Fruit fly (Drosophila melanogaster) whole organism, embryonic: ENCODE measurements around the gene CCDC53.
A peak's percentile ranks its signal among the peaks of the same experiment; 100 is the strongest.

ENCODE experiments used
- Adf1 ChIP-seq: fragments of 200-800 bp; sonication (Bioruptor generic); IDR thresholded peaks from 2 replicates; pipeline ENCODE4 v1.3.6; 2022; ENCODE audit warnings: missing biosample characterization, missing genetic modification characterization
- B-H1 ChIP-seq: fragments of 200-800 bp; sonication (Bioruptor generic); IDR thresholded peaks from 3 replicates; pipeline ENCODE4 v1.3.6; 2022; ENCODE audit warnings: missing biosample characterization, missing genetic modification characterization
- CG11085 ChIP-seq: fragments of 200-800 bp; sonication (Bioruptor generic); IDR thresholded peaks from 2 replicates; pipeline ENCODE4 v1.3.6; 2022; ENCODE audit warnings: missing biosample characterization, missing genetic modification characterization
- CG11456 ChIP-seq: fragments of 200-800 bp; sonication (Bioruptor generic); IDR thresholded peaks from 3 replicates; pipeline ENCODE4 v1.3.6; 2022; ENCODE audit warnings: missing biosample characterization, missing genetic modification characterization
- CG12391 ChIP-seq: fragments of 200-800 bp; sonication (Bioruptor generic); optimal IDR thresholded peaks from 3 replicates; lab custom pipeline; 2018; ENCODE audit warnings: missing biosample characterization, mild to moderate bottlenecking, missing genetic modification characterization, moderate library complexity
- CG14441 ChIP-seq: fragments of 200-800 bp; sonication (Bioruptor generic); IDR thresholded peaks from 2 replicates; pipeline ENCODE4 v1.3.6; 2022; ENCODE audit warnings: missing biosample characterization, missing genetic modification characterization
- CG1602 ChIP-seq: fragments of 200-800 bp; sonication (Bioruptor generic); optimal IDR thresholded peaks from 3 replicates; lab custom pipeline; 2016; ENCODE audit warnings: missing biosample characterization, missing genetic modification characterization
- CG18476 ChIP-seq: fragments of 200-800 bp; sonication (Bioruptor generic); optimal IDR thresholded peaks from 2 replicates; lab custom pipeline; 2016; ENCODE audit warnings: missing biosample characterization, mild to moderate bottlenecking, missing genetic modification characterization
- CG18599 ChIP-seq: fragments of 200-800 bp; sonication (Bioruptor generic); optimal IDR thresholded peaks from 3 replicates; lab custom pipeline; 2017; ENCODE audit warnings: missing biosample characterization, missing genetic modification characterization, mild to moderate bottlenecking, moderate library complexity, missing genetic modification reagents
- CG2199 ChIP-seq: fragments of 200-800 bp; sonication (Bioruptor generic); IDR thresholded peaks from 3 replicates; pipeline ENCODE4 v1.3.6; 2022; ENCODE audit warnings: missing biosample characterization, missing genetic modification characterization
- CG30020 ChIP-seq: fragments of 200-800 bp; optimal IDR thresholded peaks from 2 replicates; lab custom pipeline; 2019; ENCODE audit warnings: missing biosample characterization, mild to moderate bottlenecking, missing genetic modification characterization, moderate library complexity
- CG3847 ChIP-seq: fragments of 200-800 bp; sonication (Bioruptor generic); IDR thresholded peaks from 2 replicates; pipeline ENCODE4 v1.3.6; 2022; ENCODE audit warnings: missing biosample characterization, missing genetic modification characterization
- CG4424 ChIP-seq: fragments of 200-800 bp; sonication (Bioruptor generic); optimal IDR thresholded peaks from 3 replicates; lab custom pipeline; 2016; ENCODE audit warnings: missing biosample characterization, missing genetic modification characterization
- CG4820 ChIP-seq: fragments of 200-800 bp; sonication (Bioruptor generic); optimal IDR thresholded peaks from 3 replicates; lab custom pipeline; 2016; ENCODE audit warnings: missing biosample characterization, missing genetic modification characterization
- CG5245 ChIP-seq: fragments of 200-800 bp; sonication (Bioruptor generic); optimal IDR thresholded peaks from 3 replicates; lab custom pipeline; 2016; ENCODE audit warnings: missing biosample characterization, missing genetic modification characterization
- CG7839 ChIP-seq: fragments of 200-800 bp; sonication (Bioruptor generic); optimal IDR thresholded peaks from 3 replicates; lab custom pipeline; 2018; ENCODE audit warnings: missing biosample characterization, mild to moderate bottlenecking, missing genetic modification characterization, moderate library complexity
- CG8765 ChIP-seq: fragments of 200-800 bp; sonication (Bioruptor generic); IDR thresholded peaks from 2 replicates; pipeline ENCODE4 v1.3.6; 2022; ENCODE audit warnings: missing biosample characterization, missing genetic modification characterization
- CG8944 ChIP-seq: fragments of 200-800 bp; sonication (Bioruptor generic); optimal IDR thresholded peaks from 3 replicates; lab custom pipeline; 2016; ENCODE audit warnings: missing biosample characterization, missing genetic modification characterization
- CG9817 ChIP-seq: fragments of 200-800 bp; sonication (Bioruptor generic); optimal IDR thresholded peaks from 2 replicates; lab custom pipeline; 2018; ENCODE audit warnings: missing biosample characterization, mild to moderate bottlenecking, missing genetic modification characterization, moderate library complexity
- CG9876 ChIP-seq: fragments of 200-800 bp; sonication (Bioruptor generic); optimal IDR thresholded peaks from 2 replicates; lab custom pipeline; 2016; ENCODE audit warnings: missing biosample characterization, missing genetic modification characterization
- Dref ChIP-seq: fragments of 200-800 bp; sonication (Bioruptor generic); IDR thresholded peaks from 2 replicates; pipeline ENCODE4 v1.3.6; 2022; ENCODE audit warnings: missing biosample characterization, missing genetic modification characterization
- ERR ChIP-seq: fragments of 200-800 bp; sonication (Bioruptor generic); optimal IDR thresholded peaks from 2 replicates; lab custom pipeline; 2016; ENCODE audit warnings: missing biosample characterization, missing genetic modification characterization
- H15 ChIP-seq: fragments of 200-800 bp; sonication (Bioruptor generic); IDR thresholded peaks from 3 replicates; pipeline ENCODE4 v1.3.6; 2022; ENCODE audit warnings: missing biosample characterization, missing genetic modification characterization
- Hand ChIP-seq: fragments of 200-800 bp; sonication (Bioruptor generic); optimal IDR thresholded peaks from 2 replicates; lab custom pipeline; 2017; ENCODE audit warnings: mild to moderate bottlenecking, missing biosample characterization, missing genetic modification reagents, missing genetic modification characterization
- HmgZ ChIP-seq: fragments of 200-800 bp; sonication (Bioruptor generic); optimal IDR thresholded peaks from 2 replicates; lab custom pipeline; 2018; ENCODE audit warnings: missing biosample characterization, mild to moderate bottlenecking, missing genetic modification characterization
- Hr51 ChIP-seq, 2 experiments: fragments of 200-800 bp; sonication (Bioruptor generic); optimal IDR thresholded peaks; 2 replicates in 1 of 2; 3 replicates in 1 of 2; lab custom pipeline; 2016 to 2018; ENCODE audit warnings: missing biosample characterization in 2 of 2, missing genetic modification characterization in 2 of 2, mild to moderate bottlenecking in 1 of 2, moderate library complexity in 1 of 2
- NFAT ChIP-seq: fragments of 200-800 bp; sonication (Bioruptor generic); IDR thresholded peaks from 2 replicates; pipeline ENCODE4 v1.3.6; 2022; ENCODE audit warnings: missing biosample characterization, missing genetic modification characterization
- Oaz ChIP-seq: fragments of 200-800 bp; sonication (Bioruptor generic); IDR thresholded peaks from 2 replicates; pipeline ENCODE4 v1.3.6; 2022; ENCODE audit warnings: missing biosample characterization, missing genetic modification characterization
- PHDP ChIP-seq: fragments of 200-800 bp; sonication (Bioruptor generic); optimal IDR thresholded peaks from 3 replicates; lab custom pipeline; 2018; ENCODE audit warnings: missing biosample characterization, mild to moderate bottlenecking, missing genetic modification characterization, moderate library complexity
- Rx ChIP-seq: fragments of 200-800 bp; sonication (Bioruptor generic); IDR thresholded peaks from 2 replicates; pipeline ENCODE4 v1.3.6; 2022; ENCODE audit warnings: missing biosample characterization, missing genetic modification characterization
- Side ChIP-seq: fragments of 200-800 bp; sonication (Bioruptor generic); optimal IDR thresholded peaks from 2 replicates; lab custom pipeline; 2016; ENCODE audit warnings: missing biosample characterization, missing genetic modification characterization
- Sox100B ChIP-seq: fragments of 200-800 bp; sonication (Bioruptor generic); optimal IDR thresholded peaks from 3 replicates; lab custom pipeline; 2018; ENCODE audit warnings: missing biosample characterization, mild to moderate bottlenecking, missing genetic modification characterization
- Xrp1 ChIP-seq: fragments of 200-800 bp; sonication (Bioruptor generic); IDR thresholded peaks from 2 replicates; pipeline ENCODE4 v1.3.6; 2022; ENCODE audit warnings: missing biosample characterization, missing genetic modification characterization
- chif ChIP-seq, 2 experiments: fragments of 200-800 bp; sonication (Bioruptor generic); optimal IDR thresholded peaks; 3 replicates each; lab custom pipeline; 2016; ENCODE audit warnings: missing biosample characterization in 2 of 2, missing genetic modification characterization in 2 of 2
- dmrt11E ChIP-seq: fragments of 200-800 bp; sonication (Bioruptor generic); optimal IDR thresholded peaks from 3 replicates; lab custom pipeline; 2018; ENCODE audit warnings: missing biosample characterization, mild to moderate bottlenecking, missing genetic modification characterization, moderate library complexity
- gcm ChIP-seq: fragments of 200-800 bp; sonication (Bioruptor generic); optimal IDR thresholded peaks from 2 replicates; lab custom pipeline; 2019; ENCODE audit warnings: missing biosample characterization, mild to moderate bottlenecking, missing genetic modification characterization, moderate library complexity
- gsb-n ChIP-seq: fragments of 200-800 bp; sonication (Bioruptor generic); optimal IDR thresholded peaks from 3 replicates; lab custom pipeline; 2018; ENCODE audit warnings: missing biosample characterization, mild to moderate bottlenecking, missing genetic modification characterization
- h ChIP-seq: fragments of >200 bp; optimal IDR thresholded peaks from 2 replicates; lab custom pipeline; 2017
- hb ChIP-seq: fragments of 200-800 bp; sonication (Bioruptor generic); IDR thresholded peaks from 3 replicates; pipeline ENCODE4 v1.3.6; 2022; ENCODE audit warnings: missing biosample characterization, missing genetic modification characterization; ENCODE audit not compliant: partially characterized antibody
- hth ChIP-seq: fragments of >200 bp; optimal IDR thresholded peaks from 2 replicates; lab custom pipeline; 2017; ENCODE audit warnings: inconsistent platforms
- mirr ChIP-seq: fragments of 200-800 bp; sonication (Bioruptor generic); optimal IDR thresholded peaks from 3 replicates; lab custom pipeline; 2018; ENCODE audit warnings: missing biosample characterization, mild to moderate bottlenecking, missing genetic modification characterization
- onecut ChIP-seq: fragments of 200-800 bp; sonication (Bioruptor generic); IDR thresholded peaks from 2 replicates; pipeline ENCODE4 v1.3.6; 2022; ENCODE audit warnings: missing biosample characterization, missing genetic modification characterization
- sd ChIP-seq: fragments of 200-800 bp; sonication (Bioruptor generic); optimal IDR thresholded peaks from 3 replicates; lab custom pipeline; 2018; ENCODE audit warnings: missing biosample characterization, mild to moderate bottlenecking, missing genetic modification characterization, moderate library complexity
- slou ChIP-seq: fragments of 200-800 bp; sonication (Bioruptor generic); optimal IDR thresholded peaks from 3 replicates; lab custom pipeline; 2016; ENCODE audit warnings: missing biosample characterization, missing genetic modification characterization
- tgo ChIP-seq: fragments of 200-800 bp; sonication (Bioruptor generic); IDR thresholded peaks from 3 replicates; pipeline ENCODE4 v1.3.6; 2022; ENCODE audit warnings: missing biosample characterization, missing genetic modification characterization
- tio ChIP-seq: fragments of 200-800 bp; sonication (Bioruptor generic); optimal IDR thresholded peaks from 2 replicates; lab custom pipeline; 2017; ENCODE audit warnings: missing biosample characterization, missing genetic modification characterization, inconsistent platforms
- toy ChIP-seq: fragments of 200-800 bp; sonication (Bioruptor generic); IDR thresholded peaks from 2 replicates; pipeline ENCODE4 v1.3.6; 2022; ENCODE audit warnings: missing biosample characterization, missing genetic modification characterization
- tup ChIP-seq: fragments of 200-800 bp; sonication (Bioruptor generic); optimal IDR thresholded peaks from 2 replicates; lab custom pipeline; 2016; ENCODE audit warnings: missing biosample characterization, mild to moderate bottlenecking, missing genetic modification characterization, moderate library complexity

Gene CCDC53

DNA sequence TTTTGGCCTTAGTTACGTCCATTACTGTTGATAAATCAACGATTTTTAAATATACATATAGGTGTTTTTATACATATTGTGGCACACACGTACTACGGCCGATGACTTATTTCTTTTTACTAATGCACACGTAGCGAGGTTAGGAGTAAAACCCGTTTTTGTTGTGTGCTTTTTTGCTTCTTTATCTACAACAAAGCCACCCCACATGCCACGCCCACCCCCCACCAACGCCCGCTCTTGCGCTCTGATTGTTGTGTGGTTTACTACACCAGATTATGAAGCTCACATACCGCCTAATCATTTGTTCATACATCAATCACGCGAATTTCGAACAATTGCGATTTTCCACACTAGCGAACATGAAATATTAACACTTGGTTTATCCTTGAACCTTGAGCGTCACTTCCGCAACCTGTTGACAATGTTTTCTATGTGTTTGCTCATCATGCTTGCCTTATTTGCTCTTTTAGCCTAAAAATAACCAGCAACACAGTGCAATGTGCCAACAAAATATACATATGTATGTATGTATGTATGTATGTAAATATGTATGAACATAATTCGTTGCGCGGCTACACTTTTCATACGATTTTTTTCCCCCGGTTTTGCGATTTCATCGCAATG lies 47.7 kb upstream of the CCDC53 start (continued):
- no peak for TF ChIP-seq B-H1 (GFP tag; lab: Robert Waterston, UW)
- no peak for TF ChIP-seq CG30020
- TF ChIP-seq CG11456 (GFP tag; lab: Robert Waterston, UW): no peak
- TF ChIP-seq Xrp1 (GFP tag; lab: Robert Waterston, UW): no peak
- no peak for TF ChIP-seq CG4820 (GFP tag; lab: Kevin White, UChicago)
- TF ChIP-seq H15: no peak
- no peak for TF ChIP-seq Hand (GFP tag; lab: Kevin White, UChicago)
- no peak for TF ChIP-seq CG8944
- no peak for TF ChIP-seq CG1602 (GFP tag; lab: Kevin White, UChicago)
- TF ChIP-seq Rx (GFP tag; lab: Robert Waterston, UW): no peak
- TF ChIP-seq hb (GFP tag; lab: Robert Waterston, UW): no peak
- TF ChIP-seq CG12391 (tag; lab: Kevin White, UChicago): no peak
- TF ChIP-seq CG9817 (tag; lab: Kevin White, UChicago): no peak
- TF ChIP-seq CG11085 (GFP tag; lab: Robert Waterston, UW): no peak
- TF ChIP-seq gsb-n (tag; lab: Kevin White, UChicago): no peak
- no peak for TF ChIP-seq ERR (GFP tag; lab: Kevin White, UChicago)
- no peak for TF ChIP-seq CG4424
- no peak for TF ChIP-seq chif (GFP tag; optimal IDR thresholded peaks at IDR 0.05; lab: Kevin White, UChicago)
- TF ChIP-seq toy (GFP tag; lab: Robert Waterston, UW): no peak
- TF ChIP-seq Hr51 (GFP tag; optimal IDR thresholded peaks at IDR 0.05; lab: Kevin White, UChicago): no peak
- no peak for TF ChIP-seq tup
- TF ChIP-seq CG7839 (tag; lab: Kevin White, UChicago): no peak
- no peak for TF ChIP-seq onecut (GFP tag; lab: Robert Waterston, UW)

DNA sequence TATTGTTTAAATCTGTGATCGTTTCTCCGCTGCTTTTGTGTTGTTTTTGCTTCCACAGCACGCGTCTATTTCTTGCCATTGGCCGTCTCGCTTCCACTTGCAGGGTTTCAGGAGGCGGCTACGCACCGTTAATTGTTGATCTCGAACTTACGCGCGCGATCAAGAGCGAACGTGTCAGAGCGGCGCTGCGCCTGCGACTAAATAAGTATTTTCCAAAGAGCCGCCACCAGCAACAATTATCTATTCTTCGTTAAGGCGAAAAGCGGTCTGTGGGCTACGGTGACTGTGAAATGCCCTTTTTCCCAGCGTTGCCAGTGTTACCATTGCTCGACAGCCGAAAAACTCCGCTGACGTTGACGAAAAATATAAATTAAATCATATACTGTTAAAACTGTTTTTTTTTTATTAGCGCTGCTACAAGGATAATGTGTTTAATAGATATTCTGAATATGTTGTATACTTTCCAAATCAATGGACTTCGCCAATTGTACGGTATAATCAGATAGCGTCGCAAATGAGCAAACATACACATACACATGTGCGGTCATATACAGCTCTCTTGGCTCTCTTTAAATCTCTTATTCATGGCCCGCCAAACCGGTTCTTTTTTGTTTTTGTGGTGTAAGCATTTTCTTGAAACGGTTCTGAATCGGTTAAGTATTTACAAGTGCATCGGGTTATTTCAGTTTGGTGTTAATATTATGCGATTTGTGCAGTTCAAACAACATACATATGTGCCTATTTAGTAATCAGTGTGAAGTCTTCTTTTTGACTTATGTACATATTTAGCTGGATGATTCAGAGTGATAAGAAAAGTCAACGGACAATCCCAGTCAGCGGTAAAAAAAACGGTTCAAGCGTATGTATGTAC lies 46.7 kb upstream of the CCDC53 start, which contains the start of gene pes:
Gene pes (minus strand): TSS at position 201 of the 871 bp plus-strand sequence.
- TF ChIP-seq CG18476 (GFP tag; lab: Kevin White, UChicago): peak; percentile 95
- peak; percentile 76 for TF ChIP-seq Adf1 (GFP tag; lab: Robert Waterston, UW)
- peak; percentile 81 for TF ChIP-seq dmrt11E (tag; lab: Kevin White, UChicago)
- TF ChIP-seq Side (GFP tag; lab: Kevin White, UChicago): peak; percentile 92
- TF ChIP-seq CG14441: peak; percentile 91
- TF ChIP-seq mirr (GFP tag; lab: Kevin White, UChicago): peak; percentile 70
- peak; percentile 97 for TF ChIP-seq CG18599 (GFP tag; lab: Kevin White, UChicago)
- TF ChIP-seq h (lab: Kevin White, UChicago): no peak
- peak; percentile 93 for TF ChIP-seq Sox100B (GFP tag; lab: Kevin White, UChicago)
- peak; percentile 41 for TF ChIP-seq HmgZ (tag; lab: Kevin White, UChicago)
- no peak for TF ChIP-seq gcm
- no peak for TF ChIP-seq hth (lab: Kevin White, UChicago)
- peak; percentile 87 for TF ChIP-seq CG8765 (GFP tag; lab: Robert Waterston, UW)
- peak; percentile 85 for TF ChIP-seq onecut (GFP tag; lab: Robert Waterston, UW)
- no peak for TF ChIP-seq Dref
- TF ChIP-seq slou (GFP tag; lab: Kevin White, UChicago): peak; percentile 85
- TF ChIP-seq CG2199 (GFP tag; lab: Robert Waterston, UW): peak; percentile 90; the same call in 1 of the 3 replicates
- peak; percentile 81 for TF ChIP-seq Oaz
- TF ChIP-seq CG11456 (GFP tag; lab: Robert Waterston, UW): 0 out of 3 replicates have a peak, but pooled peaks have one; percentile 19
- TF ChIP-seq tio (GFP tag; lab: Kevin White, UChicago): peak; percentile 30
- peak; percentile 78 for TF ChIP-seq sd
- TF ChIP-seq PHDP: peak; percentile 4
- peak; percentile 90 for TF ChIP-seq CG3847 (GFP tag; lab: Robert Waterston, UW)
- peak; percentile 91 for TF ChIP-seq NFAT (GFP tag; lab: Robert Waterston, UW)
- TF ChIP-seq CG5245 (GFP tag; lab: Kevin White, UChicago): peak; percentile 90
- no peak for TF ChIP-seq CG9876 (GFP tag; lab: Kevin White, UChicago)
- no peak; the same call in 2 of the 3 replicates for TF ChIP-seq tgo
- TF ChIP-seq toy (GFP tag; lab: Robert Waterston, UW): peak; percentile 84
